Worm (Caenorhabditis elegans) whole organism, late embryonic: ENCODE data around the gene F27B3.8.

Source experiments
- C08G9.2 ChIP-seq: sonication (generic microtip); optimal IDR thresholded peaks from 2 replicates; lab custom pipeline; 2016; ENCODE audit warnings: mild to moderate bottlenecking, missing genetic modification characterization, moderate library complexity, missing compliant biosample characterization
- K02D7.2 ChIP-seq: sonication (generic microtip); optimal IDR thresholded peaks from 2 replicates; lab custom pipeline; 2017; ENCODE audit warnings: mild to moderate bottlenecking, missing genetic modification characterization, missing compliant biosample characterization
- ama-1 ChIP-seq: fragments of 150-350 bp; optimal IDR thresholded peaks from 2 replicates; lab custom pipeline; 2014
- ceh-18 ChIP-seq: sonication (generic microtip); optimal IDR thresholded peaks from 2 replicates; lab custom pipeline; 2016; ENCODE audit warnings: missing genetic modification characterization, missing compliant biosample characterization
- ceh-45 ChIP-seq: fragments of 200-800 bp; sonication (Bioruptor generic); IDR thresholded peaks from 2 replicates; pipeline ENCODE4 v1.3.6; 2022; ENCODE audit warnings: missing genetic modification reagents, missing genetic modification characterization, missing compliant biosample characterization
- che-1 ChIP-seq: sonication (generic microtip); optimal IDR thresholded peaks from 2 replicates; lab custom pipeline; 2016; ENCODE audit warnings: mild to moderate bottlenecking, missing genetic modification characterization, missing compliant biosample characterization
- hlh-15 ChIP-seq: sonication (generic microtip); optimal IDR thresholded peaks from 2 replicates; lab custom pipeline; 2016; ENCODE audit warnings: missing genetic modification characterization, missing compliant biosample characterization
- hlh-30 ChIP-seq: sonication (generic microtip); optimal IDR thresholded peaks from 2 replicates; lab custom pipeline; 2017; ENCODE audit warnings: antibody characterized with exemption, missing genetic modification characterization, missing compliant biosample characterization; ENCODE audit not compliant: insufficient read depth
- lin-11 ChIP-seq: fragments of 200-800 bp; sonication (Bioruptor generic); optimal IDR thresholded peaks from 2 replicates; lab custom pipeline; 2018; ENCODE audit warnings: mild to moderate bottlenecking, missing genetic modification characterization, missing compliant biosample characterization
- pat-9 ChIP-seq: fragments of 200-800 bp; sonication (Bioruptor generic); optimal IDR thresholded peaks from 2 replicates; lab custom pipeline; 2018; ENCODE audit warnings: mild to moderate bottlenecking, missing genetic modification characterization, moderate library complexity, missing compliant biosample characterization

DNA sequence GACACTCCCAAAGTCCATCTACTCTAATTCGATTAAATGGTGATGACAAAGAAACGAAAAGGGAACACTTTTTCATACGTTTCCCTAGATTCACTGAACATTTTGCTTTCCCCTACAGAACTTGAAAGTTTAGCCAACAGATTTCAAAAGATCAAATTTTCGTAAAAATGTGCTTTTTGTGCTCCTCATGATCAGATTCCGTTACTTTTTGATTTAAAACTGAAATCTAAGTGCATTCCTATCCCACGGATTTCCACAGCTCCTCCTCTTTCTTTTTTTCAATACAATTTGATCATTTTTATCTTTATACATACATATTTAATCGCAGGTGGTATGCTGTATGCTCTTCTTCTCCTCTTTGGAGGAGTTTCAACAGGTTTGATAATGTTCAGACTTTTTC, 8.1 kb downstream of the F27B3.8 start, which contains the start of gene ddo-3:
- no peak for TF ChIP-seq lin-11
- TF ChIP-seq ceh-18 = no peak
- TF ChIP-seq che-1 (tag; lab: Kevin White, UChicago) = no peak
- TF ChIP-seq ceh-45 (GFP tag; lab: Robert Waterston, UW) = no peak
- no peak for TF ChIP-seq K02D7.2
- TF ChIP-seq C08G9.2 (tag; lab: Kevin White, UChicago) = no peak
- TF ChIP-seq ama-1 (lab: Kevin White, UChicago) = no peak
- TF ChIP-seq hlh-15 (tag; lab: Kevin White, UChicago) = no peak
- TF ChIP-seq pat-9 (tag; lab: Kevin White, UChicago) = no peak
- TF ChIP-seq hlh-30 (tag; lab: Kevin White, UChicago) = no peak
